Worm (Caenorhabditis elegans) whole organism, L2 larva: ENCODE data around the gene F43C11.2.

Experiments used
- ceh-82 ChIP-seq: fragments of 150-350 bp; optimal IDR thresholded peaks from 2 replicates; lab custom pipeline; 2014; ENCODE audit warnings: missing biosample characterization, missing genetic modification characterization
- nhr-25 ChIP-seq: fragments of 150-350 bp; sonication (generic microtip); optimal IDR thresholded peaks from 3 replicates; lab custom pipeline; 2014; ENCODE audit warnings: missing biosample characterization, missing genetic modification characterization

DNA sequence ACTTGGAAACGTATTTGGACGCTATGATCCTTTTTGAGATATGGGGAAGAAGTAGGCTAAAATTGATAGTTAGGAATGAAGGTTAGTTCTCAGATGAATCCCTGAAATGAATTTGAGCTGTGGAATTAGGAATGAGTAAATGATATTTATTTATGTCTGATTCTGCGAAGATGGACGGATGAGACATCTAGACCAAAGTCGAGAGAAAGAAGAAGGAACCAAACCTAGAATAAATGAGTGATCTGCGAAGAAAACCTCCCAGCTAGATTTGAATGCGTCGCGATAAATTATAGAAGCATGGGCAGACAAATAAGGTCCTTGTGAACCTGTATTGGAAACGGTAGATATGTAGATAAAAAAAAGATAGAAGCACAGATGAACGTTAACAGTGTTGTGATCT, 5.4 kb downstream of the F43C11.2 start, which contains the start of gene F43C11.16:
- TF ChIP-seq ceh-82 (tag; lab: Kevin White, UChicago) (no peak), nhr-25 (no peak)
